Worm (Caenorhabditis elegans) whole organism, L2 larva: ENCODE measurements around the gene elo-9.

Source experiments
- C34F6.9 ChIP-seq: fragments of 150-350 bp; optimal IDR thresholded peaks from 2 replicates; lab custom pipeline; 2014; ENCODE audit warnings: missing biosample characterization, missing genetic modification characterization
- F13H6.1 ChIP-seq: sonication (generic microtip); optimal IDR thresholded peaks from 2 replicates; lab custom pipeline; 2016; ENCODE audit warnings: missing genetic modification characterization, missing compliant biosample characterization
- ZK546.5 ChIP-seq: sonication (generic microtip); optimal IDR thresholded peaks from 2 replicates; lab custom pipeline; 2017; ENCODE audit warnings: missing biosample characterization, missing genetic modification characterization
- alr-1 ChIP-seq: fragments of 150-350 bp; optimal IDR thresholded peaks from 2 replicates; lab custom pipeline; 2014; ENCODE audit warnings: missing biosample characterization, missing genetic modification characterization
- aly-2 ChIP-seq: fragments of 150-350 bp; optimal IDR thresholded peaks from 2 replicates; lab custom pipeline; 2014; ENCODE audit warnings: missing biosample characterization, missing genetic modification characterization
- ama-1 ChIP-seq: fragments of 150-350 bp; optimal IDR thresholded peaks from 2 replicates; lab custom pipeline; 2018; ENCODE audit warnings: inconsistent platforms
- blmp-1 ChIP-seq: sonication (generic microtip); optimal IDR thresholded peaks from 2 replicates; lab custom pipeline; 2017; ENCODE audit warnings: missing genetic modification characterization, mild to moderate bottlenecking, missing compliant biosample characterization, antibody characterized with exemption, moderate library complexity; ENCODE audit not compliant: insufficient read depth
- ceh-82 ChIP-seq: fragments of 150-350 bp; optimal IDR thresholded peaks from 2 replicates; lab custom pipeline; 2014; ENCODE audit warnings: missing biosample characterization, missing genetic modification characterization
- crh-2 ChIP-seq: sonication (generic microtip); optimal IDR thresholded peaks from 2 replicates; lab custom pipeline; 2017; ENCODE audit warnings: missing biosample characterization, missing genetic modification characterization
- dmd-4 ChIP-seq: sonication (generic microtip); optimal IDR thresholded peaks from 2 replicates; lab custom pipeline; 2017; ENCODE audit warnings: missing biosample characterization, missing genetic modification characterization
- elt-1 ChIP-seq: fragments of 150-350 bp; optimal IDR thresholded peaks from 2 replicates; lab custom pipeline; 2014; ENCODE audit warnings: missing biosample characterization, missing genetic modification characterization
- elt-3 ChIP-seq: sonication (generic microtip); optimal IDR thresholded peaks from 2 replicates; lab custom pipeline; 2017; ENCODE audit warnings: missing biosample characterization, missing genetic modification characterization
- fos-1 ChIP-seq: fragments of 150-350 bp; optimal IDR thresholded peaks from 2 replicates; lab custom pipeline; 2014; ENCODE audit warnings: missing biosample characterization, missing genetic modification characterization
- gmeb-1 ChIP-seq: fragments of 150-350 bp; optimal IDR thresholded peaks from 2 replicates; lab custom pipeline; 2014; ENCODE audit warnings: missing biosample characterization, missing genetic modification characterization
- lin-11 ChIP-seq: fragments of 150-350 bp; sonication (generic microtip); optimal IDR thresholded peaks from 2 replicates; lab custom pipeline; 2014; ENCODE audit warnings: missing biosample characterization, missing genetic modification characterization, inconsistent platforms, mixed read lengths
- lin-13 ChIP-seq: fragments of 150-350 bp; optimal IDR thresholded peaks from 2 replicates; lab custom pipeline; 2014; ENCODE audit warnings: missing biosample characterization, missing genetic modification reagents, missing genetic modification characterization
- lin-39 ChIP-seq: fragments of 150-350 bp; optimal IDR thresholded peaks from 2 replicates; lab custom pipeline; 2014; ENCODE audit warnings: missing biosample characterization, missing genetic modification reagents, missing genetic modification characterization
- lsy-2 ChIP-seq, 2 experiments: fragments of 150-350 bp in 1 of 2; sonication (generic microtip) in 1 of 2; optimal IDR thresholded peaks; 2 replicates each; lab custom pipeline; 2014 to 2017; ENCODE audit warnings: missing biosample characterization in 2 of 2, missing genetic modification characterization in 2 of 2
- mab-5 ChIP-seq: fragments of 150-350 bp; optimal IDR thresholded peaks from 2 replicates; lab custom pipeline; 2014; ENCODE audit warnings: missing biosample characterization, missing genetic modification characterization
- mbf-1 ChIP-seq: sonication (generic microtip); optimal IDR thresholded peaks from 2 replicates; lab custom pipeline; 2017; ENCODE audit warnings: missing biosample characterization, missing genetic modification characterization
- mdl-1 ChIP-seq, 2 experiments: fragments of 150-350 bp in 1 of 2; sonication (generic microtip) in 1 of 2; optimal IDR thresholded peaks; 2 replicates each; lab custom pipeline; 2017; ENCODE audit warnings: missing biosample characterization in 2 of 2, missing genetic modification characterization in 2 of 2
- nhr-11 ChIP-seq: fragments of 150-350 bp; optimal IDR thresholded peaks from 2 replicates; lab custom pipeline; 2014; ENCODE audit warnings: missing biosample characterization, missing genetic modification characterization
- nhr-12 ChIP-seq: fragments of 150-350 bp; optimal IDR thresholded peaks from 2 replicates; lab custom pipeline; 2014; ENCODE audit warnings: missing biosample characterization, missing genetic modification characterization
- nhr-129 ChIP-seq: fragments of 150-350 bp; optimal IDR thresholded peaks from 2 replicates; lab custom pipeline; 2014; ENCODE audit warnings: missing biosample characterization, missing genetic modification characterization
- nhr-21 ChIP-seq: fragments of 150-350 bp; optimal IDR thresholded peaks from 2 replicates; lab custom pipeline; 2014; ENCODE audit warnings: missing biosample characterization, missing genetic modification characterization
- nhr-23 ChIP-seq: fragments of 150-350 bp; optimal IDR thresholded peaks from 2 replicates; lab custom pipeline; 2014; ENCODE audit warnings: missing biosample characterization, missing genetic modification reagents, missing genetic modification characterization
- nhr-25 ChIP-seq: fragments of 150-350 bp; sonication (generic microtip); optimal IDR thresholded peaks from 3 replicates; lab custom pipeline; 2014; ENCODE audit warnings: missing biosample characterization, missing genetic modification characterization
- nhr-6 ChIP-seq: fragments of 150-350 bp; optimal IDR thresholded peaks from 2 replicates; lab custom pipeline; 2014; ENCODE audit warnings: missing biosample characterization, missing genetic modification characterization
- nhr-77 ChIP-seq: fragments of 150-350 bp; optimal IDR thresholded peaks from 2 replicates; lab custom pipeline; 2014; ENCODE audit warnings: missing biosample characterization, missing genetic modification characterization
- skn-1 ChIP-seq: sonication (generic microtip); optimal IDR thresholded peaks from 2 replicates; lab custom pipeline; 2017; ENCODE audit warnings: missing biosample characterization, missing genetic modification characterization
- sma-3 ChIP-seq: sonication (generic microtip); optimal IDR thresholded peaks from 2 replicates; lab custom pipeline; 2016; ENCODE audit warnings: missing genetic modification reagents, missing genetic modification characterization, missing compliant biosample characterization
- sma-9 ChIP-seq, 2 experiments: fragments of 150-350 bp in 1 of 2; sonication (generic microtip) in 1 of 2; optimal IDR thresholded peaks; 2 replicates each; lab custom pipeline; 2014 to 2016; ENCODE audit warnings: missing genetic modification characterization in 2 of 2, mild to moderate bottlenecking in 1 of 2, missing biosample characterization in 1 of 2, missing compliant biosample characterization in 1 of 2, missing genetic modification reagents in 1 of 2, moderate library complexity in 1 of 2
- snpc-4 ChIP-seq: fragments of 150-350 bp; optimal IDR thresholded peaks from 2 replicates; lab custom pipeline; 2014; ENCODE audit warnings: missing biosample characterization, missing genetic modification characterization
- unc-55 ChIP-seq: fragments of 150-350 bp; sonication (generic microtip); optimal IDR thresholded peaks from 3 replicates; lab custom pipeline; 2014; ENCODE audit warnings: missing biosample characterization, missing genetic modification reagents, missing genetic modification characterization
- unc-62 ChIP-seq: fragments of 150-350 bp; optimal IDR thresholded peaks from 2 replicates; lab custom pipeline; 2014; ENCODE audit warnings: missing biosample characterization, missing genetic modification reagents, missing genetic modification characterization
- zag-1 ChIP-seq: fragments of 150-350 bp; optimal IDR thresholded peaks from 2 replicates; lab custom pipeline; 2014; ENCODE audit warnings: missing biosample characterization, missing genetic modification characterization
- ztf-1 ChIP-seq: fragments of 200-800 bp; sonication (Bioruptor generic); conservative IDR thresholded peaks from 2 replicates; pipeline ENCODE4 v1.3.6; 2022; ENCODE audit warnings: missing genetic modification characterization, missing compliant biosample characterization
- ztf-4 ChIP-seq: fragments of 150-350 bp; optimal IDR thresholded peaks from 2 replicates; lab custom pipeline; 2014; ENCODE audit warnings: missing biosample characterization, missing genetic modification characterization

The elo-9 gene

ce11 chrII:14964008-14964407 is at the start of gene elo-9:
TSS of gene elo-9 (minus strand) at chrII:14964108.
- TF ChIP-seq mdl-1 (tag; optimal IDR thresholded peaks at IDR 0.05; lab: Kevin White, UChicago), result no peak

- TF ChIP-seq lin-39 (tag; lab: Kevin White, UChicago) (no peak), mbf-1 (no peak), F13H6.1 (tag; lab: Kevin White, UChicago) (peak; percentile 62), sma-3 (peak; percentile 68), ZK546.5 (tag; lab: Kevin White, UChicago) (peak; percentile 17), snpc-4 (tag; lab: Kevin White, UChicago) (peak; percentile 88), nhr-23 (tag; lab: Kevin White, UChicago) (no peak), zag-1 (peak; percentile 7), dmd-4 (tag; lab: Kevin White, UChicago) (no peak), lin-13 (peak; percentile 84), C34F6.9 (tag; lab: Kevin White, UChicago) (peak; percentile 83), aly-2 (tag; lab: Kevin White, UChicago) (no peak), lsy-2 (tag; optimal IDR thresholded peaks at IDR 0.05; lab: Kevin White, UChicago) (peak; percentile 78 to 87), nhr-25 (peak; percentile 76), sma-9 (GFP tag; optimal IDR thresholded peaks at IDR 0.05; lab: Kevin White, UChicago) (peak; percentile 50), sma-9 (tag; optimal IDR thresholded peaks at IDR 0.05; lab: Kevin White, UChicago) (no peak), blmp-1 (tag; lab: Kevin White, UChicago) (peak; percentile 48), ztf-1 (GFP tag; lab: Robert Waterston, UW) (no peak), gmeb-1 (tag; lab: Kevin White, UChicago) (peak; percentile 100), fos-1 (peak; percentile 57), nhr-129 (peak; percentile 83), crh-2 (peak; percentile 82), mab-5 (tag; lab: Kevin White, UChicago) (peak; percentile 67), nhr-21 (tag; lab: Kevin White, UChicago) (peak; percentile 58), nhr-77 (tag; lab: Kevin White, UChicago) (peak; percentile 40), unc-55 (GFP tag; lab: Kevin White, UChicago) (peak; percentile 95), lin-11 (tag; lab: Kevin White, UChicago) (peak; percentile 30), ceh-82 (tag; lab: Kevin White, UChicago) (peak; percentile 13)
Measured at ce11 chrII:15010366-15011235, 46.7 kb upstream of the elo-9 start, which contains the start of the genes Y53F4B.9 and Y53F4B.11. TSS of gene Y53F4B.9 (minus strand) at chrII:15010416. TSS of gene Y53F4B.11 (plus strand) at chrII:15010748.

- TF ChIP-seq alr-1 (no peak), nhr-11 (tag; lab: Kevin White, UChicago) (no peak), nhr-6 (tag; lab: Kevin White, UChicago) (no peak), nhr-25 (no peak), ama-1 (lab: Kevin White, UChicago) (no peak), snpc-4 (tag; lab: Kevin White, UChicago) (no peak), fos-1 (no peak), elt-3 (tag; lab: Kevin White, UChicago) (no peak), unc-55 (GFP tag; lab: Kevin White, UChicago) (no peak)
Measured at ce11 chrII:15008481-15009057, 44.7 kb upstream of the elo-9 start.

- no peak for TF ChIP-seq ama-1 (lab: Kevin White, UChicago)
- TF ChIP-seq gmeb-1 (tag; lab: Kevin White, UChicago), result no peak
- TF ChIP-seq nhr-21 (tag; lab: Kevin White, UChicago), result no peak
- no peak for TF ChIP-seq ztf-4
- no peak for TF ChIP-seq snpc-4 (tag; lab: Kevin White, UChicago)
- no peak for TF ChIP-seq F13H6.1 (tag; lab: Kevin White, UChicago)
- TF ChIP-seq dmd-4 (tag; lab: Kevin White, UChicago), result no peak
- no peak for TF ChIP-seq lin-13
- no peak for TF ChIP-seq mab-5 (tag; lab: Kevin White, UChicago)
- no peak for TF ChIP-seq nhr-23 (tag; lab: Kevin White, UChicago)
- TF ChIP-seq nhr-129, result no peak
- no peak for TF ChIP-seq lin-11 (tag; lab: Kevin White, UChicago)
- no peak for TF ChIP-seq unc-62 (GFP tag; lab: Kevin White, UChicago)
- TF ChIP-seq elt-1, result no peak
- TF ChIP-seq mbf-1, result no peak
- no peak for TF ChIP-seq skn-1 (tag; lab: Kevin White, UChicago)
- no peak for TF ChIP-seq sma-3
- TF ChIP-seq lin-39 (tag; lab: Kevin White, UChicago), result no peak
- no peak for TF ChIP-seq nhr-12 (tag; lab: Kevin White, UChicago)
- TF ChIP-seq, all 48 proteins: peak for 0
Measured at ce11 chrII:15005118-15005517, 41.2 kb upstream of the elo-9 start.
